Fruit fly (Drosophila melanogaster) whole organism, wandering third instar larva: ENCODE measurements around the gene mura.

Experiments
- Abd-B ChIP-seq: fragments of >200 bp; optimal IDR thresholded peaks from 2 replicates; lab custom pipeline; 2017; ENCODE audit warnings: missing biosample characterization, missing genetic modification characterization
- CG32264 ChIP-seq: fragments of 200-800 bp; sonication (Bioruptor generic); optimal IDR thresholded peaks from 2 replicates; lab custom pipeline; 2016; ENCODE audit warnings: missing biosample characterization, missing genetic modification characterization
- CG9705 ChIP-seq: fragments of 200-800 bp; sonication (Bioruptor generic); optimal IDR thresholded peaks from 2 replicates; lab custom pipeline; 2018; ENCODE audit warnings: missing biosample characterization, mild to moderate bottlenecking, missing genetic modification characterization
- CrebA ChIP-seq: fragments of 200-800 bp; sonication (Bioruptor generic); optimal IDR thresholded peaks from 2 replicates; lab custom pipeline; 2016; ENCODE audit warnings: missing biosample characterization, mild to moderate bottlenecking, missing genetic modification characterization, borderline replicate concordance
- Dfd ChIP-seq: fragments of >200 bp; optimal IDR thresholded peaks from 2 replicates; lab custom pipeline; 2017; ENCODE audit warnings: missing biosample characterization, missing genetic modification characterization
- Dif ChIP-seq: fragments of 200-275, 200-300 bp; sonication (Bioruptor generic); optimal IDR thresholded peaks from 2 replicates; lab custom pipeline; 2018; ENCODE audit warnings: missing biosample characterization, missing genetic modification characterization; ENCODE audit not compliant: partially characterized antibody
- GATAd ChIP-seq: sonication (Bioruptor generic); optimal IDR thresholded peaks from 2 replicates; lab custom pipeline; 2016; ENCODE audit warnings: missing biosample characterization, missing genetic modification characterization
- HLH106 ChIP-seq: fragments of 200-800 bp; optimal IDR thresholded peaks from 3 replicates; lab custom pipeline; 2019; ENCODE audit warnings: missing biosample characterization, mild to moderate bottlenecking, missing genetic modification characterization, moderate library complexity
- Hnf4 ChIP-seq: fragments of 200-800 bp; sonication (Bioruptor generic); optimal IDR thresholded peaks from 2 replicates; lab custom pipeline; 2016; ENCODE audit warnings: missing biosample characterization, mild to moderate bottlenecking, missing genetic modification characterization
- Hr78 ChIP-seq: fragments of >200 bp; optimal IDR thresholded peaks from 2 replicates; lab custom pipeline; 2017; ENCODE audit warnings: missing biosample characterization, missing genetic modification characterization
- Hr83 ChIP-seq: fragments of 200-300 bp; sonication (Bioruptor generic); optimal IDR thresholded peaks from 2 replicates; lab custom pipeline; 2016; ENCODE audit warnings: missing biosample characterization, mild to moderate bottlenecking, missing genetic modification characterization, moderate library complexity; ENCODE audit not compliant: poor library complexity, severe bottlenecking
- Jra ChIP-seq: sonication (Bioruptor generic); optimal IDR thresholded peaks from 2 replicates; lab custom pipeline; 2016; ENCODE audit warnings: missing biosample characterization, missing genetic modification characterization
- Mio ChIP-seq: sonication (Bioruptor generic); optimal IDR thresholded peaks from 2 replicates; lab custom pipeline; 2016; ENCODE audit warnings: missing biosample characterization, missing genetic modification characterization
- Myc ChIP-seq: fragments of >200 bp; optimal IDR thresholded peaks from 2 replicates; lab custom pipeline; 2017
- N ChIP-seq: fragments of >200 bp; optimal IDR thresholded peaks from 2 replicates; lab custom pipeline; 2018; ENCODE audit warnings: missing biosample characterization, missing external identifiers, missing genetic modification characterization
- OdsH ChIP-seq: fragments of 200-800 bp; sonication (Bioruptor generic); optimal IDR thresholded peaks from 2 replicates; lab custom pipeline; 2016; ENCODE audit warnings: missing biosample characterization, mild to moderate bottlenecking, missing genetic modification characterization
- Rel ChIP-seq, 2 experiments: fragments of 200-800 bp; sonication (Bioruptor generic) in 1 of 2; optimal IDR thresholded peaks; 2 replicates in 1 of 2; 3 replicates in 1 of 2; lab custom pipeline; 2016 to 2019; ENCODE audit warnings: mild to moderate bottlenecking in 2 of 2, missing biosample characterization in 2 of 2, missing genetic modification characterization in 2 of 2, moderate library complexity in 1 of 2
- Sp1 ChIP-seq: fragments of 200-800 bp; sonication (Bioruptor generic); optimal IDR thresholded peaks from 3 replicates; lab custom pipeline; 2019; ENCODE audit warnings: missing biosample characterization, mild to moderate bottlenecking, missing genetic modification characterization, moderate library complexity
- Vsx2 ChIP-seq: fragments of 200-300, 225-300 bp; sonication (Bioruptor generic); optimal IDR thresholded peaks from 2 replicates; lab custom pipeline; 2018; ENCODE audit warnings: missing biosample characterization, missing genetic modification characterization; ENCODE audit not compliant: partially characterized antibody
- br ChIP-seq: fragments of 200-800 bp; sonication (Bioruptor generic); optimal IDR thresholded peaks from 2 replicates; lab custom pipeline; 2016; ENCODE audit warnings: missing biosample characterization, missing genetic modification characterization
- brk ChIP-seq: fragments of 200-800 bp; sonication (Bioruptor generic); optimal IDR thresholded peaks from 2 replicates; lab custom pipeline; 2016; ENCODE audit warnings: missing biosample characterization, mild to moderate bottlenecking, missing genetic modification characterization
- dl ChIP-seq, 2 experiments: fragments of 175-275, 200-275 bp in 1 of 2; fragments of 200-275 bp in 1 of 2; sonication (Bioruptor generic); optimal IDR thresholded peaks; lab custom pipeline; 2018; ENCODE audit warnings: mild to moderate bottlenecking in 2 of 2, missing biosample characterization in 2 of 2, missing genetic modification characterization in 2 of 2, moderate library complexity in 2 of 2; ENCODE audit not compliant: partially characterized antibody in 2 of 2, insufficient read depth in 1 of 2
- dmrt93B ChIP-seq: fragments of 200-800 bp; sonication (Bioruptor generic); optimal IDR thresholded peaks from 2 replicates; lab custom pipeline; 2018; ENCODE audit warnings: missing biosample characterization, mild to moderate bottlenecking, missing genetic modification characterization
- dsf ChIP-seq: sonication (Bioruptor generic); optimal IDR thresholded peaks from 2 replicates; lab custom pipeline; 2016; ENCODE audit warnings: missing biosample characterization, missing genetic modification characterization, borderline replicate concordance
- ey ChIP-seq: fragments of 200-800 bp; sonication (Bioruptor generic); optimal IDR thresholded peaks from 2 replicates; lab custom pipeline; 2016; ENCODE audit warnings: missing biosample characterization, missing genetic modification characterization
- foxo ChIP-seq, 2 experiments: fragments of 200-800 bp; sonication (Bioruptor generic); optimal IDR thresholded peaks; 2 replicates in 1 of 2; 3 replicates in 1 of 2; lab custom pipeline; 2016 to 2017; ENCODE audit warnings: missing biosample characterization in 2 of 2, missing genetic modification characterization in 2 of 2
- fru ChIP-seq: fragments of 200-800 bp; sonication (Bioruptor generic); optimal IDR thresholded peaks from 3 replicates; lab custom pipeline; 2016; ENCODE audit warnings: missing biosample characterization, mild to moderate bottlenecking, missing genetic modification characterization
- h ChIP-seq: fragments of 200-800 bp; sonication (Bioruptor generic); optimal IDR thresholded peaks from 3 replicates; lab custom pipeline; 2016; ENCODE audit warnings: missing biosample characterization, mild to moderate bottlenecking, missing genetic modification characterization
- jim ChIP-seq: fragments of 175-275, 200-325 bp; sonication (Bioruptor generic); optimal IDR thresholded peaks from 2 replicates; lab custom pipeline; 2016; ENCODE audit warnings: missing biosample characterization, mild to moderate bottlenecking, missing genetic modification characterization
- lola ChIP-seq: fragments of >200 bp; optimal IDR thresholded peaks from 2 replicates; lab custom pipeline; 2017; ENCODE audit warnings: missing biosample characterization, missing genetic modification characterization
- pan ChIP-seq: fragments of >200 bp; optimal IDR thresholded peaks from 2 replicates; lab custom pipeline; 2017
- psq ChIP-seq: fragments of 200-800 bp; sonication (Bioruptor generic); optimal IDR thresholded peaks from 3 replicates; lab custom pipeline; 2017; ENCODE audit warnings: missing biosample characterization, mild to moderate bottlenecking, missing genetic modification characterization, moderate library complexity
- rgr ChIP-seq: fragments of 200-800 bp; sonication (Bioruptor generic); optimal IDR thresholded peaks from 3 replicates; lab custom pipeline; 2016; ENCODE audit warnings: missing biosample characterization, mild to moderate bottlenecking, missing genetic modification characterization
- sage ChIP-seq: fragments of 200-800 bp; sonication (Bioruptor generic); optimal IDR thresholded peaks from 2 replicates; lab custom pipeline; 2016; ENCODE audit warnings: missing biosample characterization, mild to moderate bottlenecking, missing genetic modification characterization
- sv ChIP-seq: fragments of 200-800 bp; sonication (Bioruptor generic); optimal IDR thresholded peaks from 3 replicates; lab custom pipeline; 2016; ENCODE audit warnings: missing biosample characterization, missing genetic modification characterization
- tai ChIP-seq: sonication (Bioruptor generic); optimal IDR thresholded peaks from 2 replicates; lab custom pipeline; 2016; ENCODE audit warnings: missing biosample characterization, missing genetic modification characterization
- usp ChIP-seq: fragments of >200 bp; optimal IDR thresholded peaks from 2 replicates; lab custom pipeline; 2017; ENCODE audit warnings: missing biosample characterization, missing genetic modification characterization
- woc ChIP-seq: sonication (Bioruptor generic); optimal IDR thresholded peaks from 2 replicates; lab custom pipeline; 2016; ENCODE audit warnings: missing biosample characterization, mild to moderate bottlenecking, missing genetic modification characterization

mura gene

DNA sequence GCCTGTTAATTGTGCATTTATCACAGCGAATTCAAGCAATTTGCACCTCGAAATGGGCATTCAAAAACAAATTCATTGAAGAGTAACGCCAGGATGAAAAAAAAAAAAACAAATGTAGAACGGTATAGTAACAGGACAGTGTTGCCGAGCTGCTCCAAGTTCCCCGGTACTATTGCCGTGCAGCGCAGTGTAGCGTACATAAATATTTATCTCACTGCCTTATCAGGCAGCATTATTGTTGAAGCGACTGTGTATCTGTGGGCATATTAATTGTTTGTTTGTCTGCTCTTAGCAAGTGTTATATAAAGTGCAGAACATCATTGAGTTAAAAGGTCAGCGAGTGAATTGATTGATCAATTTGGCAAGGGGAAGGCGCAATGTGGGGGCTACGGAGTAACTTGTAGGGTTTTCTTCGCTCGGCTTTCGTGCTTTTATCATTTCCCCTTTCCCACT, 35.2 kb downstream of the mura start:
- TF ChIP-seq fru (GFP tag; lab: Kevin White, UChicago) (peak; percentile 7), Hr83 (peak; percentile 44), sage (GFP tag; lab: Kevin White, UChicago) (no peak), brk (GFP tag; lab: Kevin White, UChicago) (no peak), rgr (GFP tag; lab: Kevin White, UChicago) (peak; percentile 4), foxo (GFP tag; optimal IDR thresholded peaks at IDR 0.05; lab: Kevin White, UChicago) (peak in 1 of 2 experiments; percentile 17)

DNA sequence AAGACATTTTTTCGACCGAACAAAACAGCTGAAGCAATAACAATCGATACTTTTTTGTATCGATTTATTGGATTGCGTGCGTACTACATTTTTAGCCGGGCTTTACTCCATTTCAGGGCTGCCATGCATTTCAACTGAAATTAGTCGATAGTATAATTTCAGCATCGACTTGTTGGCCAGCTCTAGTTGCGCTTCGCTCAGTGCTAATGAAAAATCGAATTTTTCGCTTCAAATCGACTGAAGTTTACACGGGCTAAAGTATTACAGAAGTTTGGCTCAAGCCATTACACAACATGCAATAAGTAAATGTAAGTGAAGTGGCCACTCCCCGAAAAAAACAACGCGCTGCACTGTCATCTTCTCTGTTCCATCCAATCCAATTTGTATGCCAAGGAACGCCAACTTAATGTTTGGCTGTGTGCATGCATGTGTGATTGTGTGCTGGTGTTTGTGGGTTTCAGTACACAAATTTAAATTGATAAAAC, 35.7 kb downstream of the mura start, which contains the start of the genes mRpL47, CG8176 and Kdm3:
mRpL47 (minus strand) TSS at position 49 of the 485 bp plus-strand sequence.
CG8176 (plus strand) TSS at position 148 of the 485 bp plus-strand sequence.
Kdm3 (plus strand) TSS at position 148 of the 485 bp plus-strand sequence.
- no peak for TF ChIP-seq Rel (GFP tag; optimal IDR thresholded peaks at IDR 0.05; lab: Kevin White, UChicago)
- TF ChIP-seq Rel (tag; optimal IDR thresholded peaks at IDR 0.05; lab: Kevin White, UChicago) = peak; percentile 54
- TF ChIP-seq CG32264 = no peak
- TF ChIP-seq brk (GFP tag; lab: Kevin White, UChicago) = no peak
- peak; percentile 66 for TF ChIP-seq h
- no peak for TF ChIP-seq usp (GFP tag; lab: Kevin White, UChicago)
- TF ChIP-seq Vsx2 (GFP tag; lab: Kevin White, UChicago) = no peak
- peak in 1 of 2 experiments; percentile 51 for TF ChIP-seq foxo (GFP tag; optimal IDR thresholded peaks at IDR 0.05; lab: Kevin White, UChicago)
- TF ChIP-seq Hr83 = peak; percentile 98
- TF ChIP-seq fru (GFP tag; lab: Kevin White, UChicago) = peak; percentile 4
- peak; percentile 58 for TF ChIP-seq Sp1
- TF ChIP-seq br = peak; percentile 35
- TF ChIP-seq CG9705 (GFP tag; lab: Kevin White, UChicago) = peak; percentile 34
- peak; percentile 50 for TF ChIP-seq rgr (GFP tag; lab: Kevin White, UChicago)
- peak; percentile 57 for TF ChIP-seq sv (GFP tag; lab: Kevin White, UChicago)
- TF ChIP-seq GATAd (GFP tag; lab: Kevin White, UChicago) = no peak
- peak; percentile 81 for TF ChIP-seq Hnf4 (GFP tag; lab: Kevin White, UChicago)
- TF ChIP-seq ey (GFP tag; lab: Kevin White, UChicago) = peak; percentile 59
- peak; percentile 28 for TF ChIP-seq psq
- TF ChIP-seq dsf (GFP tag; lab: Kevin White, UChicago) = peak; percentile 28
- TF ChIP-seq OdsH (GFP tag; lab: Kevin White, UChicago) = peak; percentile 21
- TF ChIP-seq Jra (GFP tag; lab: Kevin White, UChicago) = peak; percentile 81
- peak; percentile 66 for TF ChIP-seq jim
- TF ChIP-seq HLH106 (tag; lab: Kevin White, UChicago) = peak; percentile 47

DNA sequence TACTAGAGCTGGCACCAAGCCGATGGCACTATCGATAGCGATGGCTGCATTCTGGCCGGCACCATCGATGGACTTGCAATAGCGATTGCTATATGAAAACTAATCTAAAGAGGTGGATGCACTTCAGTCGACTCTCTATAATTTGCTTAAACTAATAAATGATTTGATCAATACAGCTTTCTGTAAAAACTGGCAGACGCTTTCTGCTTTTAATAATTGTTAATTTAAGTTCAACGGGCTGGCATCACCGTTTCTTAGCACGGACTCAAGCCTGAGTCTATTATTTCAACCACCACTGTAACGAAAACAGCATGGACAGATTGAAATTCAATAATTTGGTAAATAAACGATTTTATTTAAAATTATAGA, 38.6 kb downstream of the mura start, which contains the start of the genes Ras85D and Rlb1:
Ras85D (minus strand) TSS at position 16 of the 369 bp plus-strand sequence.
Rlb1 (plus strand) TSS at position 276 of the 369 bp plus-strand sequence.
- TF ChIP-seq sage (GFP tag; lab: Kevin White, UChicago) = no peak
- peak; percentile 70 for TF ChIP-seq rgr (GFP tag; lab: Kevin White, UChicago)
- peak; percentile 64 for TF ChIP-seq brk (GFP tag; lab: Kevin White, UChicago)
- TF ChIP-seq br = peak; percentile 68
- TF ChIP-seq OdsH (GFP tag; lab: Kevin White, UChicago) = peak; percentile 37
- TF ChIP-seq CrebA (GFP tag; lab: Kevin White, UChicago) = no peak
- no peak for TF ChIP-seq GATAd (GFP tag; lab: Kevin White, UChicago)
- TF ChIP-seq Dfd = no peak
- TF ChIP-seq CG9705 (GFP tag; lab: Kevin White, UChicago) = peak; percentile 50
- no peak for TF ChIP-seq lola (GFP tag; lab: Kevin White, UChicago)
- peak; percentile 57 for TF ChIP-seq woc (GFP tag; lab: Kevin White, UChicago)
- no peak for TF ChIP-seq pan (lab: Kevin White, UChicago)
- TF ChIP-seq psq = peak; percentile 62
- peak; percentile 76 for TF ChIP-seq fru (GFP tag; lab: Kevin White, UChicago)
- TF ChIP-seq Jra (GFP tag; lab: Kevin White, UChicago) = peak; percentile 68
- no peak for TF ChIP-seq usp (GFP tag; lab: Kevin White, UChicago)
- TF ChIP-seq jim = peak; percentile 7
- peak; percentile 49 for TF ChIP-seq Sp1
- TF ChIP-seq Abd-B (GFP tag; lab: Kevin White, UChicago) = no peak
- peak; percentile 78 for TF ChIP-seq Hnf4 (GFP tag; lab: Kevin White, UChicago)
- TF ChIP-seq dl (GFP tag; optimal IDR thresholded peaks at IDR 0.05; lab: Kevin White, UChicago; ENCODE audit: insufficient read depth in 1 of 2, partially characterized antibody in 2 of 2) = no peak
- TF ChIP-seq dsf (GFP tag; lab: Kevin White, UChicago) = peak; percentile 36
- TF ChIP-seq HLH106 (tag; lab: Kevin White, UChicago) = peak; percentile 77
- TF ChIP-seq dmrt93B = no peak
- TF ChIP-seq Mio (GFP tag; lab: Kevin White, UChicago) = no peak
- TF ChIP-seq Hr83 = peak; percentile 18
- no peak for TF ChIP-seq Vsx2 (GFP tag; lab: Kevin White, UChicago)
- TF ChIP-seq Myc (lab: Kevin White, UChicago) = peak; percentile 45
- TF ChIP-seq N = no peak
- TF ChIP-seq Rel (GFP tag; optimal IDR thresholded peaks at IDR 0.05; lab: Kevin White, UChicago) = no peak
- peak; percentile 21 for TF ChIP-seq Rel (tag; optimal IDR thresholded peaks at IDR 0.05; lab: Kevin White, UChicago)
- peak in 1 of 2 experiments; percentile 81 for TF ChIP-seq foxo (GFP tag; optimal IDR thresholded peaks at IDR 0.05; lab: Kevin White, UChicago)
- peak; percentile 93 for TF ChIP-seq tai (GFP tag; lab: Kevin White, UChicago)
- TF ChIP-seq CG32264 = no peak
- TF ChIP-seq sv (GFP tag; lab: Kevin White, UChicago) = peak; percentile 77
- TF ChIP-seq ey (GFP tag; lab: Kevin White, UChicago) = peak; percentile 80
- TF ChIP-seq h = peak; percentile 76
- no peak for TF ChIP-seq Hr78
- no peak for TF ChIP-seq Dif
